Worm (Caenorhabditis elegans) whole organism, late embryonic: ENCODE measurements around the gene T04C12.33.

Experiments used
- C08G9.2 ChIP-seq: sonication (generic microtip); optimal IDR thresholded peaks from 2 replicates; lab custom pipeline; 2016; ENCODE audit warnings: mild to moderate bottlenecking, missing genetic modification characterization, moderate library complexity, missing compliant biosample characterization
- F13H6.1 ChIP-seq: sonication (generic microtip); optimal IDR thresholded peaks from 2 replicates; lab custom pipeline; 2016; ENCODE audit warnings: missing genetic modification characterization, missing compliant biosample characterization
- K02D7.2 ChIP-seq: sonication (generic microtip); optimal IDR thresholded peaks from 2 replicates; lab custom pipeline; 2017; ENCODE audit warnings: mild to moderate bottlenecking, missing genetic modification characterization, missing compliant biosample characterization
- ama-1 ChIP-seq: fragments of 150-350 bp; optimal IDR thresholded peaks from 2 replicates; lab custom pipeline; 2014
- dmd-4 ChIP-seq: sonication (generic microtip); optimal IDR thresholded peaks from 2 replicates; lab custom pipeline; 2016; ENCODE audit warnings: borderline replicate concordance, missing genetic modification characterization, missing compliant biosample characterization
- elt-4 ChIP-seq: sonication (generic microtip); optimal IDR thresholded peaks from 2 replicates; lab custom pipeline; 2016; ENCODE audit warnings: missing genetic modification characterization, missing compliant biosample characterization
- gmeb-2 ChIP-seq: sonication (generic microtip); optimal IDR thresholded peaks from 2 replicates; lab custom pipeline; 2016; ENCODE audit warnings: missing genetic modification characterization, inconsistent platforms, missing compliant biosample characterization
- hlh-30 ChIP-seq: sonication (generic microtip); optimal IDR thresholded peaks from 2 replicates; lab custom pipeline; 2017; ENCODE audit warnings: antibody characterized with exemption, missing genetic modification characterization, missing compliant biosample characterization; ENCODE audit not compliant: insufficient read depth
- lin-11 ChIP-seq: fragments of 200-800 bp; sonication (Bioruptor generic); optimal IDR thresholded peaks from 2 replicates; lab custom pipeline; 2018; ENCODE audit warnings: mild to moderate bottlenecking, missing genetic modification characterization, missing compliant biosample characterization
- nhr-11 ChIP-seq: fragments of 150-350 bp; optimal IDR thresholded peaks from 2 replicates; lab custom pipeline; 2014; ENCODE audit warnings: missing biosample characterization, missing genetic modification characterization
- nhr-232 ChIP-seq: sonication (generic microtip); optimal IDR thresholded peaks from 2 replicates; lab custom pipeline; 2016; ENCODE audit warnings: missing genetic modification characterization, missing compliant biosample characterization
- sox-4 ChIP-seq: sonication (generic microtip); optimal IDR thresholded peaks from 2 replicates; lab custom pipeline; 2017; ENCODE audit warnings: mild to moderate bottlenecking, missing genetic modification characterization, inconsistent platforms, missing compliant biosample characterization

- no peak for TF ChIP-seq C08G9.2 (tag; lab: Kevin White, UChicago)
- no peak for TF ChIP-seq lin-11
- TF ChIP-seq dmd-4 (tag; lab: Kevin White, UChicago): no peak
- TF ChIP-seq K02D7.2: no peak
- TF ChIP-seq F13H6.1: no peak
- no peak for TF ChIP-seq ama-1
- TF ChIP-seq hlh-30 (tag; lab: Kevin White, UChicago): no peak
- no peak for TF ChIP-seq nhr-232 (tag; lab: Kevin White, UChicago)
- no peak for TF ChIP-seq elt-4 (tag; lab: Kevin White, UChicago)
- TF ChIP-seq sox-4 (tag; lab: Kevin White, UChicago): no peak
- TF ChIP-seq gmeb-2 (tag; lab: Kevin White, UChicago): no peak
- no peak for TF ChIP-seq nhr-11 (tag; lab: Kevin White, UChicago)
These were observed 1.8 kb downstream of the T04C12.33 start, which contains the start of gene T04C12.7 for ce11 chrV:11053827-11054226.
